Worm (Caenorhabditis elegans) whole organism, L4 larva: ENCODE results near the gene W10D9.3.

Experiments
- D1046.2 ChIP-seq: fragments of 200-800 bp; sonication (Bioruptor generic); IDR thresholded peaks from 2 replicates; pipeline ENCODE4 v1.3.6; 2022; ENCODE audit warnings: missing genetic modification characterization, missing compliant biosample characterization
- F26F4.8 ChIP-seq: fragments of 200-800 bp; sonication (Bioruptor generic); conservative IDR thresholded peaks from 2 replicates; pipeline ENCODE4 v1.3.6; 2022; ENCODE audit warnings: missing genetic modification characterization, missing compliant biosample characterization
- Y5F2A.4 ChIP-seq: fragments of 200-800 bp; sonication (Bioruptor generic); optimal IDR thresholded peaks from 2 replicates; lab custom pipeline; 2018; ENCODE audit warnings: mild to moderate bottlenecking, missing genetic modification characterization, missing compliant biosample characterization
- ZK337.2 ChIP-seq: fragments of 200-800 bp; sonication (Bioruptor generic); IDR thresholded peaks from 2 replicates; pipeline ENCODE4 v1.3.6; 2022; ENCODE audit warnings: missing genetic modification reagents, missing genetic modification characterization, missing compliant biosample characterization
- ZK546.5 ChIP-seq, 2 experiments: sonication (generic microtip); optimal IDR thresholded peaks; 2 replicates each; lab custom pipeline; 2017; ENCODE audit warnings: missing biosample characterization in 2 of 2, missing genetic modification characterization in 2 of 2
- aha-1 ChIP-seq: fragments of 150-350 bp; peaks from one replicate; lab custom pipeline; 2014; ENCODE audit warnings: missing biosample characterization, missing genetic modification characterization
- attf-4 ChIP-seq: sonication (generic microtip); optimal IDR thresholded peaks from 3 replicates; lab custom pipeline; 2017; ENCODE audit warnings: missing biosample characterization, missing genetic modification characterization
- ceh-62 ChIP-seq: sonication (generic microtip); optimal IDR thresholded peaks from 2 replicates; lab custom pipeline; 2017; ENCODE audit warnings: missing biosample characterization, missing genetic modification characterization
- ces-1 ChIP-seq: fragments of 150-350 bp; sonication (generic microtip); optimal IDR thresholded peaks from 4 replicates; lab custom pipeline; 2014; ENCODE audit warnings: missing biosample characterization, missing genetic modification reagents, missing genetic modification characterization
- daf-12 ChIP-seq: fragments of 150-350 bp; optimal IDR thresholded peaks from 2 replicates; lab custom pipeline; 2014; ENCODE audit warnings: missing biosample characterization, missing genetic modification reagents, missing genetic modification characterization
- daf-19 ChIP-seq: fragments of 200-800 bp; sonication (Bioruptor generic); conservative IDR thresholded peaks from 2 replicates; pipeline ENCODE4 v1.3.6; 2022; ENCODE audit warnings: missing genetic modification characterization, missing compliant biosample characterization
- dmd-6 ChIP-seq: fragments of 200-800 bp; sonication (Bioruptor generic); IDR thresholded peaks from 2 replicates; pipeline ENCODE4 v1.3.6; 2022; ENCODE audit warnings: missing genetic modification reagents, missing genetic modification characterization, missing compliant biosample characterization
- dpl-1 ChIP-seq: fragments of 150-350 bp; optimal IDR thresholded peaks from 2 replicates; lab custom pipeline; 2014; ENCODE audit warnings: missing biosample characterization, missing genetic modification reagents, missing genetic modification characterization
- egl-27 ChIP-seq: sonication (generic microtip); optimal IDR thresholded peaks from 3 replicates; lab custom pipeline; 2017; ENCODE audit warnings: missing biosample characterization, missing genetic modification reagents, missing genetic modification characterization
- hif-1 ChIP-seq, 2 experiments: sonication (generic microtip); optimal IDR thresholded peaks; 2 replicates each; lab custom pipeline; 2016 to 2017; ENCODE audit warnings: missing compliant biosample characterization in 2 of 2, missing genetic modification characterization in 2 of 2, missing genetic modification reagents in 2 of 2, missing genotype in 2 of 2, mild to moderate bottlenecking in 1 of 2
- hmg-1.1 ChIP-seq: fragments of 200-800 bp; sonication (Bioruptor generic); IDR thresholded peaks from 2 replicates; pipeline ENCODE4 v1.3.6; 2022; ENCODE audit warnings: missing genetic modification reagents, missing genetic modification characterization, missing compliant biosample characterization
- jun-1 ChIP-seq: fragments of 150-350 bp; optimal IDR thresholded peaks from 2 replicates; lab custom pipeline; 2014; ENCODE audit warnings: missing biosample characterization, missing genetic modification reagents, missing genetic modification characterization
- lim-7 ChIP-seq: fragments of 200-800 bp; sonication (Bioruptor generic); IDR thresholded peaks from 2 replicates; pipeline ENCODE4 v1.3.6; 2022; ENCODE audit warnings: missing genetic modification characterization, missing compliant biosample characterization
- lin-29 ChIP-seq: fragments of 200-800 bp; sonication (Bioruptor generic); IDR thresholded peaks from 2 replicates; pipeline ENCODE4 v1.3.6; 2022; ENCODE audit warnings: missing genetic modification reagents, missing genetic modification characterization, missing compliant biosample characterization
- lin-38 ChIP-seq: fragments of 200-800 bp; sonication (Bioruptor generic); IDR thresholded peaks from 2 replicates; pipeline ENCODE4 v1.3.6; 2022; ENCODE audit warnings: missing genetic modification reagents, missing genetic modification characterization, missing compliant biosample characterization
- lsy-2 ChIP-seq, 2 experiments: fragments of 150-350 bp in 1 of 2; sonication (generic microtip) in 1 of 2; optimal IDR thresholded peaks; 2 replicates each; lab custom pipeline; 2014 to 2017; ENCODE audit warnings: missing biosample characterization in 2 of 2, missing genetic modification characterization in 2 of 2
- madf-5 ChIP-seq, 2 experiments: fragments of 200-800 bp; sonication (Bioruptor generic); IDR thresholded peaks; 2 replicates each; pipeline ENCODE4 v1.3.6; 2022; ENCODE audit warnings: missing compliant biosample characterization in 2 of 2, missing genetic modification characterization in 2 of 2
- mdt-29 ChIP-seq: fragments of 200-800 bp; sonication (Bioruptor generic); IDR thresholded peaks from 2 replicates; pipeline ENCODE4 v1.3.6; 2022; ENCODE audit warnings: missing genetic modification reagents, missing genetic modification characterization, missing compliant biosample characterization
- mep-1 ChIP-seq: fragments of 150-350 bp; sonication (generic microtip); optimal IDR thresholded peaks from 3 replicates; lab custom pipeline; 2014; ENCODE audit warnings: missing biosample characterization, missing genetic modification characterization
- mxl-3 ChIP-seq: fragments of 200-800 bp; sonication (Bioruptor generic); optimal IDR thresholded peaks from 2 replicates; lab custom pipeline; 2018; ENCODE audit warnings: mild to moderate bottlenecking, missing genetic modification characterization, missing compliant biosample characterization
- nhr-102 ChIP-seq: sonication (generic microtip); optimal IDR thresholded peaks from 2 replicates; lab custom pipeline; 2016; ENCODE audit warnings: mild to moderate bottlenecking, missing genetic modification characterization, moderate library complexity, missing compliant biosample characterization
- nhr-11 ChIP-seq: fragments of 150-350 bp; optimal IDR thresholded peaks from 2 replicates; lab custom pipeline; 2014; ENCODE audit warnings: missing biosample characterization, missing genetic modification characterization
- nhr-237 ChIP-seq: sonication (generic microtip); optimal IDR thresholded peaks from 2 replicates; lab custom pipeline; 2017; ENCODE audit warnings: missing biosample characterization, missing genetic modification characterization
- nhr-28 ChIP-seq: fragments of 150-350 bp; optimal IDR thresholded peaks from 2 replicates; lab custom pipeline; 2014; ENCODE audit warnings: missing biosample characterization, missing genetic modification characterization
- nhr-42 ChIP-seq: fragments of 200-800 bp; sonication (Bioruptor generic); IDR thresholded peaks from 2 replicates; pipeline ENCODE4 v1.3.6; 2022; ENCODE audit warnings: missing genetic modification characterization, missing compliant biosample characterization
- nhr-48 ChIP-seq: sonication (generic microtip); optimal IDR thresholded peaks from 2 replicates; lab custom pipeline; 2016; ENCODE audit warnings: mild to moderate bottlenecking, missing genetic modification characterization, missing compliant biosample characterization
- set-16 ChIP-seq: fragments of 200-800 bp; sonication (Bioruptor generic); IDR thresholded peaks from 2 replicates; pipeline ENCODE4 v1.3.6; 2022; ENCODE audit warnings: missing genetic modification reagents, missing genetic modification characterization, missing compliant biosample characterization
- spr-1 ChIP-seq: sonication (generic microtip); optimal IDR thresholded peaks from 2 replicates; lab custom pipeline; 2016; ENCODE audit warnings: mild to moderate bottlenecking, missing genetic modification characterization, missing compliant biosample characterization
- spr-3 ChIP-seq: fragments of 200-800 bp; sonication (Bioruptor generic); optimal IDR thresholded peaks from 2 replicates; lab custom pipeline; 2018; ENCODE audit warnings: mild to moderate bottlenecking, missing genetic modification characterization, missing compliant biosample characterization
- tag-97 ChIP-seq: fragments of 200-800 bp; sonication (Bioruptor generic); IDR thresholded peaks from 2 replicates; pipeline ENCODE4 v1.3.6; 2022; ENCODE audit warnings: missing genetic modification characterization, missing compliant biosample characterization
- tra-1 ChIP-seq: fragments of 200-800 bp; sonication (Bioruptor generic); IDR thresholded peaks from 2 replicates; pipeline ENCODE4 v1.3.6; 2022; ENCODE audit warnings: missing genetic modification reagents, missing genetic modification characterization, missing compliant biosample characterization
- unc-130 ChIP-seq: sonication (generic microtip); optimal IDR thresholded peaks from 2 replicates; lab custom pipeline; 2016; ENCODE audit warnings: missing genetic modification reagents, missing genetic modification characterization, missing compliant biosample characterization
- unc-62 ChIP-seq, 3 experiments: fragments of 150-350 bp in 1 of 3; sonication (generic microtip); optimal IDR thresholded peaks in 2 of 3; peaks in 1 of 3; 1 replicate in 1 of 3; 2 replicates in 2 of 3; lab custom pipeline; 2014 to 2017; ENCODE audit warnings: missing biosample characterization in 3 of 3, missing genetic modification characterization in 3 of 3, missing genetic modification reagents in 3 of 3, missing genotype in 1 of 3
- vab-7 ChIP-seq: fragments of 200-800 bp; sonication (Bioruptor generic); IDR thresholded peaks from 2 replicates; pipeline ENCODE4 v1.3.6; 2022; ENCODE audit warnings: missing genetic modification reagents, missing genetic modification characterization, missing compliant biosample characterization
- zfp-3 ChIP-seq: fragments of 200-800 bp; sonication (Bioruptor generic); conservative IDR thresholded peaks from 2 replicates; pipeline ENCODE4 v1.3.6; 2022; ENCODE audit warnings: missing genetic modification reagents, missing genetic modification characterization, missing compliant biosample characterization
- zip-11 ChIP-seq: fragments of 200-800 bp; sonication (Bioruptor generic); IDR thresholded peaks from 2 replicates; pipeline ENCODE4 v1.3.6; 2022; ENCODE audit warnings: missing genetic modification characterization, missing compliant biosample characterization
- zip-2 ChIP-seq: fragments of 150-350 bp; optimal IDR thresholded peaks from 2 replicates; lab custom pipeline; 2014; ENCODE audit warnings: missing biosample characterization, missing genetic modification characterization
- ztf-11 ChIP-seq: fragments of 150-350 bp; optimal IDR thresholded peaks from 2 replicates; lab custom pipeline; 2014; ENCODE audit warnings: missing biosample characterization, missing genetic modification characterization

W10D9.3 gene

DNA sequence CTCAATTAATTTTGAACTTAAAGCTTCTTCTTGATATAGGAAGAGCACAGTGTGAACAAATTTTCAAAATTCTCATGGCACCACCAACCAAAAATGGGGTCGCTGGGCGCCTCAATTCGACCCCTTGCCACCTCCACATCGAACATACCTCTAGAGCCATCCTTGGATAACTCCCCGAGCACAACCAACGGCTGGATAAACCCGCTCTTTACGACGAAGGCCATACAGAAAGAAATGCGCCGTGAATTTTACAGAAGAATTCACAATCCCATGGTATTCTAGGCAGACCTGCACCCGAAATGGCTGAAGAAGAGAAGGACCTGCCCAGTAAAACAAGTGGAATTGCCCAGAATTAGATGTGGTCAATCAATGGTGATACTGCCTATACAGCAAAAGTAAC, 41.9 kb upstream of the W10D9.3 start:
- TF ChIP-seq unc-62 (GFP tag; optimal IDR thresholded peaks at IDR 0.05 in 1 of 2; lab: Kevin White, UChicago): peak in 1 of 2 experiments; percentile 82
- no peak for TF ChIP-seq unc-62 (tag; optimal IDR thresholded peaks at IDR 0.05; lab: Kevin White, UChicago)
- TF ChIP-seq aha-1 (tag; lab: Kevin White, UChicago): peak; percentile 60
- no peak for TF ChIP-seq daf-12

DNA sequence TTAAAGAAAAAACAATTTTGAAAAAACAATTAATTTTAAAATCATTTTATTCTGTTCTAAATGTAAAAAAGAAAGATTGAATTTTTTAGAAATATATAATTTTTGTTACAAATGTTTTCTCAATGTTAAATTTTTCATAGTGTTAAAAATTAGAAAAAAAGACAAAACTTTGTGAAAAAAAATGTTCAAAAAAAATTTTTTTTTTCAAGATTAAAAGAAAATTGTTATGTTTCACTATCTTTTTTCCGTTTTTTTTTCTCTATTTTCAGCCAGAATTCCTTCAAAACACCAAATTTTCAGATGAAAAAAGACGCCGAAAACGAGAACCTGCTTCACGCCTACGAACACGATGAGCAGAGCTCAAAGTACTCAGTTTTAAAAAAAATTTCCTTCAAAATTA, 34.4 kb upstream of the W10D9.3 start, which contains the start of gene sms-5:
sms-5 (plus strand) TSS at position 301 of the 400 bp plus-strand sequence.
- TF ChIP-seq mdt-29 (GFP tag; lab: Robert Waterston, UW) (no peak), unc-130 (GFP tag; lab: Kevin White, UChicago) (no peak), spr-1 (no peak), mep-1 (tag; lab: Kevin White, UChicago) (no peak), nhr-48 (tag; lab: Kevin White, UChicago) (no peak), set-16 (GFP tag; lab: Robert Waterston, UW) (no peak), tag-97 (GFP tag; lab: Robert Waterston, UW) (no peak), nhr-102 (tag; lab: Kevin White, UChicago) (no peak), mxl-3 (no peak), ztf-11 (tag; lab: Kevin White, UChicago) (no peak), daf-19 (GFP tag; lab: Robert Waterston, UW) (no peak)

DNA sequence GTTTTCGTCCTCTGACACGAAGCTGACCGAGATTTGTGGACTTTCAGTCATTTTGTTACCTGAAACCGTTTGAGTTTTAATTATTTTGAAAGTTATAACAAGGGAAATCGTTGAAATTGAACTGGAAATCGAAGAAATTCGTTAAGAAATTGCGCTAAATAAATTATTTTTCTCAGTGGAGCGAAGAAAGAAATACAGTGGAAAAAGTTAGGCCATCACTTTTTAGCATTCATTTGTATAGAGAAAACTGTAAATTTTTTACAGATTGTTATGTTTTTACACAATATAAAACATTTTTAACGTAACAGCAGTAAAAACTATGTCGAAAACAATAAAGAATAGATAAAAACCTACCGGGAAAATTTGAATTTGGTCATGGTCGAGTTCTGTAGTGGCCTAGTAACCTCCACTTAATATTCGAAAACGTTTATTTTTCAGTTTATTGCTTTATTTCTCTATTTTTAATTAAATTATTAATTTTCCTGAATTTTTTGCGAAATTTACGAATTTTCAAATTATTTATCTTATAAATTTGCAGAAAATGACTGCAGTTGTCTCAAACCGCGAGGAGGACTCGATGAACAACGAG, 23.7 kb upstream of the W10D9.3 start, which contains the start of the genes gldi-1 and prp-21:
gldi-1 (minus strand) TSS at position 51 of the 589 bp plus-strand sequence.
prp-21 (plus strand) TSS at position 539 of the 589 bp plus-strand sequence.
- TF ChIP-seq ceh-62 (tag; lab: Kevin White, UChicago) (no peak), hif-1 (tag; optimal IDR thresholded peaks at IDR 0.05; lab: Kevin White, UChicago) (peak in 1 of 2 experiments; percentile 71), lsy-2 (tag; optimal IDR thresholded peaks at IDR 0.05; lab: Kevin White, UChicago) (peak in 1 of 2 experiments; percentile 44), mep-1 (tag; lab: Kevin White, UChicago) (peak; percentile 21), lin-29 (GFP tag; lab: Robert Waterston, UW) (no peak), egl-27 (tag; lab: Kevin White, UChicago) (no peak), lin-38 (GFP tag; lab: Robert Waterston, UW) (peak; percentile 60), mxl-3 (no peak), zip-11 (GFP tag; lab: Robert Waterston, UW) (no peak), ces-1 (GFP tag; lab: Kevin White, UChicago) (peak; percentile 22), dpl-1 (GFP tag; lab: Kevin White, UChicago) (peak; percentile 46), unc-130 (GFP tag; lab: Kevin White, UChicago) (peak; percentile 9)
- TF ChIP-seq, all 104 proteins: peak for 7

DNA sequence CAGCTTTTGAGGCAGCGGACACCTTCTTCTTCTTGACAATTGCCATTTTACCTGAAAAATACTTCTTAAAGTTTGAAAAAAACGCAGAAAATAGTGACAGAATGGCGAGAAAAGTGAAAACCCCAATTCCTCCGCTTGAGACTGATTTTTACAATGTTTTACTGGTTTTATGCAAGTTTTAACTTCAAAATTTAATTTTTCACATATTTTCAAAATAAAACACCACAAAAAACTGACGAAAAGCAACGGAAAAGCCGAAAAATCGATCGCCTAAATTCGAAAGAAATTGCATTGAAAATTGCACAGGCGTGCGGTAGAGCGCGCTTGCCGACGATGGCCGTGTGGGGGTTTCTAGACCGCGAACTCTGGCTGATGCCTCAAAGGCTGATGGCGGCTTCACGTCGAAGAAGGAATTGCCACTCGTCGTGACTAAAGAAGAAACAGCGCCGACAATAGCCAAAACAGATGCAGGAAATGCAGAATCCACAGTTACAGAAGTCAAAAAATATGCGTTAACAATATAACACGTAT, 15.2 kb upstream of the W10D9.3 start, which contains the start of gene nsun-1:
nsun-1 (minus strand) TSS at position 51 of the 531 bp plus-strand sequence.
- TF ChIP-seq spr-3 (GFP tag; lab: Kevin White, UChicago): no peak
- no peak for TF ChIP-seq F26F4.8 (GFP tag; lab: Robert Waterston, UW)
- 0 out of 2 replicates have a peak, but pooled peaks have one; percentile 48 for TF ChIP-seq hmg-1.1 (GFP tag; lab: Robert Waterston, UW)
- TF ChIP-seq nhr-11 (tag; lab: Kevin White, UChicago): no peak
- TF ChIP-seq lim-7: no peak
- TF ChIP-seq zfp-3 (GFP tag; lab: Robert Waterston, UW): no peak
- TF ChIP-seq lin-38 (GFP tag; lab: Robert Waterston, UW): peak; percentile 94
- TF ChIP-seq nhr-237 (tag; lab: Kevin White, UChicago): no peak
- TF ChIP-seq nhr-42 (GFP tag; lab: Robert Waterston, UW): no peak
- no peak for TF ChIP-seq vab-7 (GFP tag; lab: Robert Waterston, UW)
- TF ChIP-seq lsy-2 (tag; optimal IDR thresholded peaks at IDR 0.05; lab: Kevin White, UChicago): peak in 1 of 2 experiments; percentile 62
- no peak for TF ChIP-seq ces-1 (GFP tag; lab: Kevin White, UChicago)
- TF ChIP-seq tra-1 (GFP tag; lab: Robert Waterston, UW): no peak
- TF ChIP-seq attf-4 (tag; lab: Kevin White, UChicago): no peak
- peak; percentile 79 for TF ChIP-seq D1046.2 (GFP tag; lab: Robert Waterston, UW)
- 0 out of 2 replicates have a peak, but pooled peaks have one; percentile 11 for TF ChIP-seq ZK337.2
- TF ChIP-seq dmd-6: 0 out of 2 replicates have a peak, but pooled peaks have one; percentile 21
- peak; percentile 79 for TF ChIP-seq unc-130 (GFP tag; lab: Kevin White, UChicago)
- TF ChIP-seq mdt-29 (GFP tag; lab: Robert Waterston, UW): no peak
- peak; percentile 35 for TF ChIP-seq nhr-28 (tag; lab: Kevin White, UChicago)
- no peak for TF ChIP-seq madf-5 (GFP tag; IDR thresholded peaks at IDR 0.05; lab: Robert Waterston, UW)
- no peak for TF ChIP-seq zip-2 (tag; lab: Kevin White, UChicago)
- TF ChIP-seq Y5F2A.4 (GFP tag; lab: Kevin White, UChicago): no peak
- TF ChIP-seq ceh-62 (tag; lab: Kevin White, UChicago): no peak
- TF ChIP-seq ZK546.5 (tag; optimal IDR thresholded peaks at IDR 0.05; lab: Kevin White, UChicago): no peak
- TF ChIP-seq jun-1: no peak
- peak in 1 of 2 experiments; percentile 78 for TF ChIP-seq hif-1 (tag; optimal IDR thresholded peaks at IDR 0.05; lab: Kevin White, UChicago)
